Worm (Caenorhabditis elegans): ENCODE measurements around the gene K11G12.6.

ce11 chrX:6744537-6744936 is 15.1 kb upstream of the K11G12.6 start:
- no peak for TF ChIP-seq lsy-2 (tag; optimal IDR thresholded peaks at IDR 0.05)
- TF ChIP-seq ztf-11 (tag; optimal IDR thresholded peaks at IDR 0.05): no peak
- TF ChIP-seq F13H6.1 (tag; optimal IDR thresholded peaks at IDR 0.05): no peak
- no peak for TF ChIP-seq lin-11 (tag; optimal IDR thresholded peaks at IDR 0.05)
- no peak for TF ChIP-seq aly-2 (tag; optimal IDR thresholded peaks at IDR 0.05)
- TF ChIP-seq unc-62 (GFP tag; optimal IDR thresholded peaks at IDR 0.05): no peak
- no peak for TF ChIP-seq nhr-23 (tag; optimal IDR thresholded peaks at IDR 0.05)
- no peak for TF ChIP-seq lin-39 (tag; optimal IDR thresholded peaks at IDR 0.05)
- TF ChIP-seq snpc-4 (tag; optimal IDR thresholded peaks at IDR 0.05): no peak
- no peak for TF ChIP-seq ama-1 (optimal IDR thresholded peaks at IDR 0.05)
- peak; percentile 95 for TF ChIP-seq fos-1 (tag; optimal IDR thresholded peaks at IDR 0.05)
- TF ChIP-seq ztf-4 (tag; optimal IDR thresholded peaks at IDR 0.05): no peak
